Worm (Caenorhabditis elegans) whole organism, L4 larva: ENCODE measurements around the gene fbxa-52.
"Not testable (repeated sequence)": the region's sequence is repeated elsewhere in the genome, so short reads cannot be mapped to it uniquely, and the experiment has no call there.

Source experiments
- ama-1 ChIP-seq: fragments of 150-350 bp; optimal IDR thresholded peaks from 2 replicates; lab custom pipeline; 2014; ENCODE audit warnings: inconsistent platforms, mixed read lengths
- ceh-44 ChIP-seq: fragments of 200-800 bp; sonication (Bioruptor generic); IDR thresholded peaks from 2 replicates; pipeline ENCODE4 v1.3.6; 2022; ENCODE audit warnings: missing genetic modification reagents, missing genetic modification characterization, missing compliant biosample characterization
- ces-1 ChIP-seq: fragments of 150-350 bp; sonication (generic microtip); optimal IDR thresholded peaks from 4 replicates; lab custom pipeline; 2014; ENCODE audit warnings: missing biosample characterization, missing genetic modification reagents, missing genetic modification characterization
- lin-39 ChIP-seq: fragments of 150-350 bp; optimal IDR thresholded peaks from 2 replicates; lab custom pipeline; 2014; ENCODE audit warnings: missing biosample characterization, missing genetic modification reagents, missing genetic modification characterization
- nhr-11 ChIP-seq: fragments of 150-350 bp; optimal IDR thresholded peaks from 2 replicates; lab custom pipeline; 2014; ENCODE audit warnings: missing biosample characterization, missing genetic modification characterization
- nhr-76 ChIP-seq: fragments of 150-350 bp; optimal IDR thresholded peaks from 2 replicates; lab custom pipeline; 2014; ENCODE audit warnings: missing biosample characterization, missing genetic modification characterization
- nhr-77 ChIP-seq: fragments of 150-350 bp; optimal IDR thresholded peaks from 2 replicates; lab custom pipeline; 2014; ENCODE audit warnings: missing biosample characterization, missing genetic modification characterization
- pqm-1 ChIP-seq: sonication (generic microtip); optimal IDR thresholded peaks from 2 replicates; lab custom pipeline; 2017; ENCODE audit warnings: missing biosample characterization, missing genetic modification characterization
- saeg-2 ChIP-seq: fragments of 200-800 bp; sonication (Bioruptor generic); IDR thresholded peaks from 2 replicates; pipeline ENCODE4 v1.3.6; 2022; ENCODE audit warnings: missing genetic modification reagents, missing genetic modification characterization, missing compliant biosample characterization
- unc-39 ChIP-seq: sonication (generic microtip); optimal IDR thresholded peaks from 2 replicates; lab custom pipeline; 2017; ENCODE audit warnings: missing biosample characterization, missing genetic modification characterization
- unc-62 ChIP-seq, 3 experiments: fragments of 150-350 bp in 1 of 3; sonication (generic microtip); optimal IDR thresholded peaks in 2 of 3; peaks in 1 of 3; 1 replicate in 1 of 3; 2 replicates in 2 of 3; lab custom pipeline; 2014 to 2017; ENCODE audit warnings: missing biosample characterization in 3 of 3, missing genetic modification characterization in 3 of 3, missing genetic modification reagents in 3 of 3, missing genotype in 1 of 3

- not testable (repeated sequence) for TF ChIP-seq pqm-1 (tag; lab: Kevin White, UChicago); ama-1 (lab: Kevin White, UChicago); nhr-76 (tag; lab: Kevin White, UChicago); saeg-2 (GFP tag; lab: Robert Waterston, UW); ceh-44 (GFP tag; lab: Robert Waterston, UW); unc-62 (GFP tag; optimal IDR thresholded peaks at IDR 0.05 in 1 of 2; lab: Kevin White, UChicago); unc-62 (tag; optimal IDR thresholded peaks at IDR 0.05; lab: Kevin White, UChicago); unc-39; lin-39 (tag; lab: Kevin White, UChicago); nhr-11 (tag; lab: Kevin White, UChicago); ces-1 (GFP tag; lab: Kevin White, UChicago); nhr-77 (tag; lab: Kevin White, UChicago)
Measured at ce11 chrX:1707270-1707669, 5.2 kb downstream of the fbxa-52 start.
